Worm (Caenorhabditis elegans) whole organism, midembryonic: Measurements from ENCODE around the gene Y49F6B.13.

Experiments used
- med-1 ChIP-seq: sonication (generic microtip); optimal IDR thresholded peaks from 2 replicates; lab custom pipeline; 2017; ENCODE audit warnings: missing genetic modification characterization, mild to moderate bottlenecking, missing compliant biosample characterization, antibody characterized with exemption, missing genetic modification reagents; ENCODE audit not compliant: insufficient read depth
- ztf-29 ChIP-seq: fragments of 200-800 bp; sonication (Bioruptor generic); IDR thresholded peaks from 2 replicates; pipeline ENCODE4 v1.3.6; 2022; ENCODE audit warnings: missing genetic modification reagents, missing genetic modification characterization, missing compliant biosample characterization

ce11 chrII:3444280-3444679 lies 27.2 kb downstream of the Y49F6B.13 start, which contains the start of gene C16C8.4:
- TF ChIP-seq ztf-29 (GFP tag; lab: Robert Waterston, UW) (no peak), med-1 (no peak)
